Fruit fly (Drosophila melanogaster) whole organism, wandering third instar larva: ENCODE data around the gene BthD.
A peak's percentile ranks its signal among the peaks of the same experiment; 100 is the strongest.

ENCODE experiments used
- Abd-B ChIP-seq: fragments of >200 bp; optimal IDR thresholded peaks from 2 replicates; lab custom pipeline; 2017; ENCODE audit warnings: missing biosample characterization, missing genetic modification characterization
- CG32264 ChIP-seq: fragments of 200-800 bp; sonication (Bioruptor generic); optimal IDR thresholded peaks from 2 replicates; lab custom pipeline; 2016; ENCODE audit warnings: missing biosample characterization, missing genetic modification characterization
- CG9705 ChIP-seq: fragments of 200-800 bp; sonication (Bioruptor generic); optimal IDR thresholded peaks from 2 replicates; lab custom pipeline; 2018; ENCODE audit warnings: missing biosample characterization, mild to moderate bottlenecking, missing genetic modification characterization
- CrebA ChIP-seq: fragments of 200-800 bp; sonication (Bioruptor generic); optimal IDR thresholded peaks from 2 replicates; lab custom pipeline; 2016; ENCODE audit warnings: missing biosample characterization, mild to moderate bottlenecking, missing genetic modification characterization, borderline replicate concordance
- Dfd ChIP-seq: fragments of >200 bp; optimal IDR thresholded peaks from 2 replicates; lab custom pipeline; 2017; ENCODE audit warnings: missing biosample characterization, missing genetic modification characterization
- Dif ChIP-seq: fragments of 200-275, 200-300 bp; sonication (Bioruptor generic); optimal IDR thresholded peaks from 2 replicates; lab custom pipeline; 2018; ENCODE audit warnings: missing biosample characterization, missing genetic modification characterization; ENCODE audit not compliant: partially characterized antibody
- GATAd ChIP-seq: sonication (Bioruptor generic); optimal IDR thresholded peaks from 2 replicates; lab custom pipeline; 2016; ENCODE audit warnings: missing biosample characterization, missing genetic modification characterization
- HLH106 ChIP-seq: fragments of 200-800 bp; optimal IDR thresholded peaks from 3 replicates; lab custom pipeline; 2019; ENCODE audit warnings: missing biosample characterization, mild to moderate bottlenecking, missing genetic modification characterization, moderate library complexity
- Hnf4 ChIP-seq: fragments of 200-800 bp; sonication (Bioruptor generic); optimal IDR thresholded peaks from 2 replicates; lab custom pipeline; 2016; ENCODE audit warnings: missing biosample characterization, mild to moderate bottlenecking, missing genetic modification characterization
- Hr78 ChIP-seq: fragments of >200 bp; optimal IDR thresholded peaks from 2 replicates; lab custom pipeline; 2017; ENCODE audit warnings: missing biosample characterization, missing genetic modification characterization
- Hr83 ChIP-seq: fragments of 200-300 bp; sonication (Bioruptor generic); optimal IDR thresholded peaks from 2 replicates; lab custom pipeline; 2016; ENCODE audit warnings: missing biosample characterization, mild to moderate bottlenecking, missing genetic modification characterization, moderate library complexity; ENCODE audit not compliant: poor library complexity, severe bottlenecking
- Jra ChIP-seq: sonication (Bioruptor generic); optimal IDR thresholded peaks from 2 replicates; lab custom pipeline; 2016; ENCODE audit warnings: missing biosample characterization, missing genetic modification characterization
- Mio ChIP-seq: sonication (Bioruptor generic); optimal IDR thresholded peaks from 2 replicates; lab custom pipeline; 2016; ENCODE audit warnings: missing biosample characterization, missing genetic modification characterization
- Myc ChIP-seq: fragments of >200 bp; optimal IDR thresholded peaks from 2 replicates; lab custom pipeline; 2017
- N ChIP-seq: fragments of >200 bp; optimal IDR thresholded peaks from 2 replicates; lab custom pipeline; 2018; ENCODE audit warnings: missing biosample characterization, missing external identifiers, missing genetic modification characterization
- OdsH ChIP-seq: fragments of 200-800 bp; sonication (Bioruptor generic); optimal IDR thresholded peaks from 2 replicates; lab custom pipeline; 2016; ENCODE audit warnings: missing biosample characterization, mild to moderate bottlenecking, missing genetic modification characterization
- Rel ChIP-seq, 2 experiments: fragments of 200-800 bp; sonication (Bioruptor generic) in 1 of 2; optimal IDR thresholded peaks; 2 replicates in 1 of 2; 3 replicates in 1 of 2; lab custom pipeline; 2016 to 2019; ENCODE audit warnings: mild to moderate bottlenecking in 2 of 2, missing biosample characterization in 2 of 2, missing genetic modification characterization in 2 of 2, moderate library complexity in 1 of 2
- Sp1 ChIP-seq: fragments of 200-800 bp; sonication (Bioruptor generic); optimal IDR thresholded peaks from 3 replicates; lab custom pipeline; 2019; ENCODE audit warnings: missing biosample characterization, mild to moderate bottlenecking, missing genetic modification characterization, moderate library complexity
- Vsx2 ChIP-seq: fragments of 200-300, 225-300 bp; sonication (Bioruptor generic); optimal IDR thresholded peaks from 2 replicates; lab custom pipeline; 2018; ENCODE audit warnings: missing biosample characterization, missing genetic modification characterization; ENCODE audit not compliant: partially characterized antibody
- br ChIP-seq: fragments of 200-800 bp; sonication (Bioruptor generic); optimal IDR thresholded peaks from 2 replicates; lab custom pipeline; 2016; ENCODE audit warnings: missing biosample characterization, missing genetic modification characterization
- brk ChIP-seq: fragments of 200-800 bp; sonication (Bioruptor generic); optimal IDR thresholded peaks from 2 replicates; lab custom pipeline; 2016; ENCODE audit warnings: missing biosample characterization, mild to moderate bottlenecking, missing genetic modification characterization
- dl ChIP-seq, 2 experiments: fragments of 175-275, 200-275 bp in 1 of 2; fragments of 200-275 bp in 1 of 2; sonication (Bioruptor generic); optimal IDR thresholded peaks; lab custom pipeline; 2018; ENCODE audit warnings: mild to moderate bottlenecking in 2 of 2, missing biosample characterization in 2 of 2, missing genetic modification characterization in 2 of 2, moderate library complexity in 2 of 2; ENCODE audit not compliant: partially characterized antibody in 2 of 2, insufficient read depth in 1 of 2
- dmrt93B ChIP-seq: fragments of 200-800 bp; sonication (Bioruptor generic); optimal IDR thresholded peaks from 2 replicates; lab custom pipeline; 2018; ENCODE audit warnings: missing biosample characterization, mild to moderate bottlenecking, missing genetic modification characterization
- dsf ChIP-seq: sonication (Bioruptor generic); optimal IDR thresholded peaks from 2 replicates; lab custom pipeline; 2016; ENCODE audit warnings: missing biosample characterization, missing genetic modification characterization, borderline replicate concordance
- ey ChIP-seq: fragments of 200-800 bp; sonication (Bioruptor generic); optimal IDR thresholded peaks from 2 replicates; lab custom pipeline; 2016; ENCODE audit warnings: missing biosample characterization, missing genetic modification characterization
- foxo ChIP-seq, 2 experiments: fragments of 200-800 bp; sonication (Bioruptor generic); optimal IDR thresholded peaks; 2 replicates in 1 of 2; 3 replicates in 1 of 2; lab custom pipeline; 2016 to 2017; ENCODE audit warnings: missing biosample characterization in 2 of 2, missing genetic modification characterization in 2 of 2
- fru ChIP-seq: fragments of 200-800 bp; sonication (Bioruptor generic); optimal IDR thresholded peaks from 3 replicates; lab custom pipeline; 2016; ENCODE audit warnings: missing biosample characterization, mild to moderate bottlenecking, missing genetic modification characterization
- h ChIP-seq: fragments of 200-800 bp; sonication (Bioruptor generic); optimal IDR thresholded peaks from 3 replicates; lab custom pipeline; 2016; ENCODE audit warnings: missing biosample characterization, mild to moderate bottlenecking, missing genetic modification characterization
- jim ChIP-seq: fragments of 175-275, 200-325 bp; sonication (Bioruptor generic); optimal IDR thresholded peaks from 2 replicates; lab custom pipeline; 2016; ENCODE audit warnings: missing biosample characterization, mild to moderate bottlenecking, missing genetic modification characterization
- lola ChIP-seq: fragments of >200 bp; optimal IDR thresholded peaks from 2 replicates; lab custom pipeline; 2017; ENCODE audit warnings: missing biosample characterization, missing genetic modification characterization
- pan ChIP-seq: fragments of >200 bp; optimal IDR thresholded peaks from 2 replicates; lab custom pipeline; 2017
- psq ChIP-seq: fragments of 200-800 bp; sonication (Bioruptor generic); optimal IDR thresholded peaks from 3 replicates; lab custom pipeline; 2017; ENCODE audit warnings: missing biosample characterization, mild to moderate bottlenecking, missing genetic modification characterization, moderate library complexity
- rgr ChIP-seq: fragments of 200-800 bp; sonication (Bioruptor generic); optimal IDR thresholded peaks from 3 replicates; lab custom pipeline; 2016; ENCODE audit warnings: missing biosample characterization, mild to moderate bottlenecking, missing genetic modification characterization
- sage ChIP-seq: fragments of 200-800 bp; sonication (Bioruptor generic); optimal IDR thresholded peaks from 2 replicates; lab custom pipeline; 2016; ENCODE audit warnings: missing biosample characterization, mild to moderate bottlenecking, missing genetic modification characterization
- sv ChIP-seq: fragments of 200-800 bp; sonication (Bioruptor generic); optimal IDR thresholded peaks from 3 replicates; lab custom pipeline; 2016; ENCODE audit warnings: missing biosample characterization, missing genetic modification characterization
- tai ChIP-seq: sonication (Bioruptor generic); optimal IDR thresholded peaks from 2 replicates; lab custom pipeline; 2016; ENCODE audit warnings: missing biosample characterization, missing genetic modification characterization
- usp ChIP-seq: fragments of >200 bp; optimal IDR thresholded peaks from 2 replicates; lab custom pipeline; 2017; ENCODE audit warnings: missing biosample characterization, missing genetic modification characterization
- woc ChIP-seq: sonication (Bioruptor generic); optimal IDR thresholded peaks from 2 replicates; lab custom pipeline; 2016; ENCODE audit warnings: missing biosample characterization, mild to moderate bottlenecking, missing genetic modification characterization

BthD gene

dm6 chrX:13640692-13641011 is 28.7 kb downstream of the BthD start:
- TF ChIP-seq Hr78 (GFP tag; lab: Kevin White, UChicago) (no peak), N (GFP tag; lab: Kevin White, UChicago) (no peak), dmrt93B (GFP tag; lab: Kevin White, UChicago) (no peak), dl (GFP tag; optimal IDR thresholded peaks at IDR 0.05; lab: Kevin White, UChicago; ENCODE audit: insufficient read depth in 1 of 2, partially characterized antibody in 2 of 2) (peak in 1 of 2 experiments; percentile 13), sv (GFP tag; lab: Kevin White, UChicago) (no peak), fru (GFP tag; lab: Kevin White, UChicago) (no peak), Dif (GFP tag; lab: Kevin White, UChicago) (peak; percentile 42), CG32264 (GFP tag; lab: Kevin White, UChicago) (no peak)

dm6 chrX:13641115-13641890 is 29.4 kb downstream of the BthD start:
- TF ChIP-seq fru (GFP tag; lab: Kevin White, UChicago), result peak; percentile 78
- TF ChIP-seq dsf (GFP tag; lab: Kevin White, UChicago), result no peak
- TF ChIP-seq ey, result peak; percentile 84
- no peak for TF ChIP-seq GATAd (GFP tag; lab: Kevin White, UChicago)
- TF ChIP-seq CG9705 (GFP tag; lab: Kevin White, UChicago), result no peak
- no peak for TF ChIP-seq Hr78 (GFP tag; lab: Kevin White, UChicago)
- TF ChIP-seq OdsH (GFP tag; lab: Kevin White, UChicago), result peak; percentile 75
- TF ChIP-seq Dfd (GFP tag; lab: Kevin White, UChicago), result no peak
- TF ChIP-seq rgr (GFP tag; lab: Kevin White, UChicago), result peak; percentile 87
- no peak for TF ChIP-seq Vsx2 (GFP tag; lab: Kevin White, UChicago)
- TF ChIP-seq CG32264 (GFP tag; lab: Kevin White, UChicago), result no peak
- peak; percentile 81 for TF ChIP-seq Hnf4 (GFP tag; lab: Kevin White, UChicago)
- TF ChIP-seq Dif (GFP tag; lab: Kevin White, UChicago), result no peak
- peak; percentile 78 for TF ChIP-seq h (GFP tag; lab: Kevin White, UChicago)
- TF ChIP-seq woc, result peak; percentile 34
- peak; percentile 59 for TF ChIP-seq Jra (GFP tag; lab: Kevin White, UChicago)
- TF ChIP-seq sv (GFP tag; lab: Kevin White, UChicago), result peak; percentile 92
- peak; percentile 46 for TF ChIP-seq dmrt93B (GFP tag; lab: Kevin White, UChicago)
- no peak for TF ChIP-seq Rel (GFP tag; optimal IDR thresholded peaks at IDR 0.05; lab: Kevin White, UChicago)
- TF ChIP-seq Rel (tag; optimal IDR thresholded peaks at IDR 0.05; lab: Kevin White, UChicago), result no peak
- TF ChIP-seq sage, result peak; percentile 26
- TF ChIP-seq lola (GFP tag; lab: Kevin White, UChicago), result no peak
- no peak for TF ChIP-seq CrebA
- TF ChIP-seq tai, result peak; percentile 65
- TF ChIP-seq psq (GFP tag; lab: Kevin White, UChicago), result peak; percentile 37
- no peak for TF ChIP-seq jim (GFP tag; lab: Kevin White, UChicago)
- no peak for TF ChIP-seq Myc (lab: Kevin White, UChicago)
- no peak for TF ChIP-seq Abd-B (GFP tag; lab: Kevin White, UChicago)
- TF ChIP-seq Sp1 (GFP tag; lab: Kevin White, UChicago), result peak; percentile 42
- TF ChIP-seq N (GFP tag; lab: Kevin White, UChicago), result no peak
- TF ChIP-seq usp (GFP tag; lab: Kevin White, UChicago), result no peak
- TF ChIP-seq HLH106 (tag; lab: Kevin White, UChicago), result peak; percentile 48
- no peak for TF ChIP-seq Mio (GFP tag; lab: Kevin White, UChicago)
- no peak for TF ChIP-seq pan (lab: Kevin White, UChicago)
- peak; percentile 69 for TF ChIP-seq br (GFP tag; lab: Kevin White, UChicago)
- TF ChIP-seq Hr83 (GFP tag; lab: Kevin White, UChicago), result peak; percentile 57
- TF ChIP-seq dl (GFP tag; optimal IDR thresholded peaks at IDR 0.05; lab: Kevin White, UChicago; ENCODE audit: insufficient read depth in 1 of 2, partially characterized antibody in 2 of 2), result no peak
- peak; percentile 12 for TF ChIP-seq brk (GFP tag; lab: Kevin White, UChicago)
- peak in 1 of 2 experiments; percentile 83 for TF ChIP-seq foxo (GFP tag; optimal IDR thresholded peaks at IDR 0.05; lab: Kevin White, UChicago)
